Fruit fly (Drosophila melanogaster) whole organism, prepupa: ENCODE results near the gene Drgx.

Experiments
- Blimp-1 ChIP-seq: fragments of 200-800 bp; sonication (Bioruptor generic); optimal IDR thresholded peaks from 3 replicates; lab custom pipeline; 2017; ENCODE audit warnings: missing biosample characterization, missing genetic modification characterization, mild to moderate bottlenecking, moderate library complexity, missing genetic modification reagents
- CG10669 ChIP-seq: fragments of 200-800 bp; sonication (Bioruptor generic); optimal IDR thresholded peaks from 3 replicates; lab custom pipeline; 2018; ENCODE audit warnings: missing biosample characterization, mild to moderate bottlenecking, missing genetic modification characterization, moderate library complexity
- CG4318 ChIP-seq: fragments of 200-800 bp; sonication (Bioruptor generic); optimal IDR thresholded peaks from 3 replicates; lab custom pipeline; 2017; ENCODE audit warnings: missing biosample characterization, mild to moderate bottlenecking, missing genetic modification characterization
- CG6854 ChIP-seq: fragments of 200-800 bp; sonication (Bioruptor generic); optimal IDR thresholded peaks from 2 replicates; lab custom pipeline; 2017; ENCODE audit warnings: missing biosample characterization, mild to moderate bottlenecking, missing genetic modification characterization
- CG7368 ChIP-seq: fragments of 200-800 bp; sonication (Bioruptor generic); optimal IDR thresholded peaks from 3 replicates; lab custom pipeline; 2016; ENCODE audit warnings: missing biosample characterization, missing genetic modification characterization
- CG8319 ChIP-seq: fragments of 200-800 bp; sonication (Bioruptor generic); optimal IDR thresholded peaks from 3 replicates; lab custom pipeline; 2016; ENCODE audit warnings: missing biosample characterization, missing genetic modification characterization
- CG9139 ChIP-seq: fragments of 200-800 bp; sonication (Bioruptor generic); optimal IDR thresholded peaks from 3 replicates; lab custom pipeline; 2017; ENCODE audit warnings: missing biosample characterization, mild to moderate bottlenecking, missing genetic modification characterization
- Smox ChIP-seq: fragments of 200-800 bp; sonication (Bioruptor generic); optimal IDR thresholded peaks from 3 replicates; lab custom pipeline; 2016; ENCODE audit warnings: missing biosample characterization, missing genetic modification characterization
- esn ChIP-seq: fragments of 200-800 bp; sonication (Bioruptor generic); optimal IDR thresholded peaks from 2 replicates; lab custom pipeline; 2016; ENCODE audit warnings: missing biosample characterization, mild to moderate bottlenecking, missing genetic modification characterization, moderate library complexity
- pdm3 ChIP-seq: fragments of 200-800 bp; sonication (Bioruptor generic); optimal IDR thresholded peaks from 3 replicates; lab custom pipeline; 2016; ENCODE audit warnings: missing biosample characterization, missing genetic modification characterization

dm6 chr2L:3696438-3696837, 33.9 kb downstream of the Drgx start, which contains the start of gene IM33:
- TF ChIP-seq Blimp-1 (no peak), Smox (GFP tag; lab: Kevin White, UChicago) (no peak), CG8319 (no peak), pdm3 (GFP tag; lab: Kevin White, UChicago) (no peak), CG6854 (no peak), CG7368 (no peak), CG10669 (GFP tag; lab: Kevin White, UChicago) (no peak), CG9139 (GFP tag; lab: Kevin White, UChicago) (no peak), CG4318 (GFP tag; lab: Kevin White, UChicago) (no peak), esn (GFP tag; lab: Kevin White, UChicago) (no peak)
